Worm (Caenorhabditis elegans) whole organism, L4 larva: ENCODE measurements around the gene F17A2.13.

Experiments
- F44E2.7 ChIP-seq: fragments of 200-800 bp; sonication (Bioruptor generic); IDR thresholded peaks from 2 replicates; pipeline ENCODE4 v2.1.2; 2022; ENCODE audit warnings: missing genetic modification characterization, missing compliant biosample characterization
- R02D3.7 ChIP-seq: fragments of 150-350 bp; sonication (generic microtip); optimal IDR thresholded peaks from 3 replicates; lab custom pipeline; 2014; ENCODE audit warnings: missing biosample characterization, missing genetic modification characterization
- Y48G9A.11 ChIP-seq: fragments of 200-800 bp; sonication (Bioruptor generic); IDR thresholded peaks from 2 replicates; pipeline ENCODE4 v1.3.6; 2022; ENCODE audit warnings: missing genetic modification reagents, missing genetic modification characterization, missing compliant biosample characterization
- Y5F2A.4 ChIP-seq: fragments of 200-800 bp; sonication (Bioruptor generic); optimal IDR thresholded peaks from 2 replicates; lab custom pipeline; 2018; ENCODE audit warnings: mild to moderate bottlenecking, missing genetic modification characterization, missing compliant biosample characterization
- attf-4 ChIP-seq: sonication (generic microtip); optimal IDR thresholded peaks from 3 replicates; lab custom pipeline; 2017; ENCODE audit warnings: missing biosample characterization, missing genetic modification characterization
- ceh-82 ChIP-seq: sonication (generic microtip); optimal IDR thresholded peaks from 2 replicates; lab custom pipeline; 2017; ENCODE audit warnings: missing biosample characterization, missing genetic modification characterization
- daf-12 ChIP-seq: fragments of 150-350 bp; optimal IDR thresholded peaks from 2 replicates; lab custom pipeline; 2014; ENCODE audit warnings: missing biosample characterization, missing genetic modification reagents, missing genetic modification characterization
- daf-19 ChIP-seq: fragments of 200-800 bp; sonication (Bioruptor generic); conservative IDR thresholded peaks from 2 replicates; pipeline ENCODE4 v1.3.6; 2022; ENCODE audit warnings: missing genetic modification characterization, missing compliant biosample characterization
- dve-1 ChIP-seq: sonication (generic microtip); optimal IDR thresholded peaks from 2 replicates; lab custom pipeline; 2017; ENCODE audit warnings: antibody characterized with exemption, mild to moderate bottlenecking, missing genetic modification characterization, missing compliant biosample characterization; ENCODE audit not compliant: insufficient read depth
- hlh-11 ChIP-seq: fragments of 200-800 bp; sonication (Bioruptor generic); optimal IDR thresholded peaks from 2 replicates; lab custom pipeline; 2018; ENCODE audit warnings: mild to moderate bottlenecking, missing genetic modification characterization, missing compliant biosample characterization
- hmg-1.1 ChIP-seq: fragments of 200-800 bp; sonication (Bioruptor generic); IDR thresholded peaks from 2 replicates; pipeline ENCODE4 v1.3.6; 2022; ENCODE audit warnings: missing genetic modification reagents, missing genetic modification characterization, missing compliant biosample characterization
- jun-1 ChIP-seq: fragments of 150-350 bp; optimal IDR thresholded peaks from 2 replicates; lab custom pipeline; 2014; ENCODE audit warnings: missing biosample characterization, missing genetic modification reagents, missing genetic modification characterization
- nhr-102 ChIP-seq: sonication (generic microtip); optimal IDR thresholded peaks from 2 replicates; lab custom pipeline; 2016; ENCODE audit warnings: mild to moderate bottlenecking, missing genetic modification characterization, moderate library complexity, missing compliant biosample characterization
- nhr-41 ChIP-seq: fragments of 200-800 bp; sonication (Bioruptor generic); IDR thresholded peaks from 2 replicates; pipeline ENCODE4 v1.3.6; 2022; ENCODE audit warnings: missing genetic modification reagents, missing genetic modification characterization, missing compliant biosample characterization
- php-3 ChIP-seq: fragments of 200-800 bp; sonication (Bioruptor generic); IDR thresholded peaks from 2 replicates; pipeline ENCODE4 v1.3.6; 2022; ENCODE audit warnings: missing genetic modification reagents, missing genetic modification characterization, missing compliant biosample characterization
- rbr-2 ChIP-seq: sonication (generic microtip); optimal IDR thresholded peaks from 2 replicates; lab custom pipeline; 2016; ENCODE audit warnings: missing genotype, missing genetic modification characterization, missing compliant biosample characterization
- unc-39 ChIP-seq: sonication (generic microtip); optimal IDR thresholded peaks from 2 replicates; lab custom pipeline; 2017; ENCODE audit warnings: missing biosample characterization, missing genetic modification characterization
- zip-2 ChIP-seq: fragments of 150-350 bp; optimal IDR thresholded peaks from 2 replicates; lab custom pipeline; 2014; ENCODE audit warnings: missing biosample characterization, missing genetic modification characterization
- ztf-7 ChIP-seq: fragments of 150-350 bp; optimal IDR thresholded peaks from 2 replicates; lab custom pipeline; 2014; ENCODE audit warnings: missing biosample characterization, missing genetic modification characterization

The F17A2.13 gene

DNA sequence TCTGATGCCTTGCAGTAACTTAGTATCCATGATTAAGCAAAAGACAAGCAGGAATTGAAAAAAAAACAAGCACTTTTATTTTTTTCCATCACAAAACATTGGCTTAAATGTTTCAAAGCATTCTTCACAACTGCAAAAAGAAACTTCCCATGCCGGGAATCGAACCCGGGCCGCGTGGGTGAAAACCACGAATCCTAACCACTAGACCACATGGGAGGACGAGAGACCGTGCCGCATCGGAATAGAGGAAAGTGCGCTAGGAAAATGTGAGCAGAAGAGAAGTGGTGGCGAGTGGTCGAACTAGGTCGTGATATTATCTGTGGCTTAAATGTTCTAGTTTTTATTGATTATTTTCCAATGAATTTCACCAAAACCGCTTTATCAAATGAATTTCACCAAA is 46.0 kb downstream of the F17A2.13 start (continued):
- TF ChIP-seq daf-12 (no peak), hmg-1.1 (GFP tag; lab: Robert Waterston, UW) (peak; percentile 90)

DNA sequence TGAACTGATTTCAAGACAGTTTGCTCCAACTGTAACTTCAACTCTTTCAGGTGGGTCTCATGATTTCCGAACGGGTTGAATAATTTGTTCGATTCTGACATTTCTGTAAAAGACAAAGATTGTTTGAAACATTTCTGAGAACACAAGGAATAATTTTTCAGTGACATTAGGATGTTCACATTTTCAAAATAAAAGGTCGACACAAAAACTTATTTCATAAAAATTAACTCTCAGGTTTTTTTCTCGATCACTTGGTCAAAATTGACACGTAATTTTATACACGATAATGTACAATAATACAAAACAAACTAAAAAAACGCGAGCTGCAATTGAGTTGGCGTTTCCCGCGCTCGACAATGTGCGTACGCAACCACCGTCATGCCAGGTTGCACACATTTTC is 49.9 kb downstream of the F17A2.13 start, which contains the start of gene rif-1.2:
Gene rif-1.2 (minus strand): TSS at position 101 of the 400 bp plus-strand sequence.
- TF ChIP-seq nhr-102 (tag; lab: Kevin White, UChicago) (no peak), unc-39 (tag; lab: Kevin White, UChicago) (no peak), Y48G9A.11 (GFP tag; lab: Robert Waterston, UW) (no peak), ztf-7 (tag; lab: Kevin White, UChicago) (no peak), daf-19 (GFP tag; lab: Robert Waterston, UW) (no peak), F44E2.7 (GFP tag; lab: Robert Waterston, UW) (no peak), jun-1 (no peak), hmg-1.1 (GFP tag; lab: Robert Waterston, UW) (no peak), nhr-41 (no peak), dve-1 (tag; lab: Kevin White, UChicago) (no peak), hlh-11 (tag; lab: Kevin White, UChicago) (no peak), Y5F2A.4 (GFP tag; lab: Kevin White, UChicago) (no peak), attf-4 (no peak), ceh-82 (tag; lab: Kevin White, UChicago) (no peak), zip-2 (tag; lab: Kevin White, UChicago) (no peak), R02D3.7 (tag; lab: Kevin White, UChicago) (no peak), php-3 (GFP tag; lab: Robert Waterston, UW) (no peak), rbr-2 (tag; lab: Kevin White, UChicago) (no peak)
